Worm (Caenorhabditis elegans): ENCODE data around the gene scpl-4.

scpl-4 gene

ce11 chrV:10578938-10579337 lies 20.0 kb upstream of the scpl-4 start, which contains the start of the genes erh-1 and lpd-9 (continued):
- peak; percentile 80 for TF ChIP-seq mep-1 (tag; optimal IDR thresholded peaks at IDR 0.05)
- TF ChIP-seq nhr-11 (tag; optimal IDR thresholded peaks at IDR 0.05), result peak; percentile 13
- peak; percentile 26 for TF ChIP-seq mxl-3 (GFP tag; optimal IDR thresholded peaks at IDR 0.05)
- no peak for TF ChIP-seq cey-2 (tag; optimal IDR thresholded peaks at IDR 0.05; ENCODE audit: borderline replicate concordance, insufficient read depth)
- peak; percentile 42; the same call in 1 of the 2 replicates for TF ChIP-seq tra-1 (GFP tag; IDR thresholded peaks at IDR 0.05)
- peak; percentile 33 for TF ChIP-seq F49E8.2 (tag; optimal IDR thresholded peaks at IDR 0.05; ENCODE audit: borderline replicate concordance)
- peak; percentile 76 for TF ChIP-seq nhr-102 (tag; optimal IDR thresholded peaks at IDR 0.05)
- TF ChIP-seq daf-16 (GFP tag; optimal IDR thresholded peaks at IDR 0.05), result peak in 1 of 2 experiments; percentile 43
- peak; percentile 58 for TF ChIP-seq daf-16 (tag; optimal IDR thresholded peaks at IDR 0.05)
- TF ChIP-seq lin-38 (GFP tag; IDR thresholded peaks at IDR 0.05), result peak; percentile 84
- peak; percentile 62; the same call in 1 of the 2 replicates for TF ChIP-seq pha-4 (GFP tag; IDR thresholded peaks at IDR 0.05)
- peak; percentile 82 for TF ChIP-seq pha-4 (tag; optimal IDR thresholded peaks at IDR 0.05)
- TF ChIP-seq ztf-11 (tag; optimal IDR thresholded peaks at IDR 0.05), result no peak
- peak; percentile 78 for TF ChIP-seq ceh-20 (GFP tag; IDR thresholded peaks at IDR 0.05)
- peak; percentile 49 for TF ChIP-seq F10B5.3 (tag; optimal IDR thresholded peaks at IDR 0.05)
- TF ChIP-seq dmd-6 (GFP tag; IDR thresholded peaks at IDR 0.05), result peak; percentile 73
- TF ChIP-seq nhr-77 (tag; optimal IDR thresholded peaks at IDR 0.05), result peak; percentile 46
- peak; percentile 62 for TF ChIP-seq hlh-30 (tag; optimal IDR thresholded peaks at IDR 0.05; ENCODE audit: insufficient read depth)
- TF ChIP-seq mdt-29 (GFP tag; IDR thresholded peaks at IDR 0.05), result 0 out of 2 replicates have a peak, but pooled peaks have one; percentile 29
- TF ChIP-seq zfp-2 (tag; optimal IDR thresholded peaks at IDR 0.05), result peak; percentile 20
- TF ChIP-seq unc-130 (GFP tag; optimal IDR thresholded peaks at IDR 0.05), result peak; percentile 19
- peak; percentile 80 for TF ChIP-seq dpl-1 (GFP tag; optimal IDR thresholded peaks at IDR 0.05)
- 0 out of 2 replicates have a peak, but pooled peaks have one; percentile 24 for TF ChIP-seq arid-1 (GFP tag; conservative IDR thresholded peaks at IDR 0.05)
- peak; percentile 77 for TF ChIP-seq rbr-2 (tag; optimal IDR thresholded peaks at IDR 0.05)
- peak; percentile 66 for TF ChIP-seq duxl-1 (tag; optimal IDR thresholded peaks at IDR 0.05; ENCODE audit: poor library complexity)

ce11 chrV:10580638-10581037 lies 18.3 kb upstream of the scpl-4 start:
- TF ChIP-seq nhr-28 (tag; optimal IDR thresholded peaks at IDR 0.05) (peak; percentile 72), T20F7.1 (GFP tag; optimal IDR thresholded peaks at IDR 0.05) (no peak), duxl-1 (tag; optimal IDR thresholded peaks at IDR 0.05; ENCODE audit: poor library complexity) (no peak), pqm-1 (tag; optimal IDR thresholded peaks at IDR 0.05) (peak; percentile 83), hlh-11 (tag; optimal IDR thresholded peaks at IDR 0.05) (peak; percentile 46), lin-13 (GFP tag; optimal IDR thresholded peaks at IDR 0.05) (no peak), ceh-44 (GFP tag; IDR thresholded peaks at IDR 0.05) (no peak), ceh-82 (tag; optimal IDR thresholded peaks at IDR 0.05) (no peak), snpc-1.2 (GFP tag; IDR thresholded peaks at IDR 0.05) (no peak), dpl-1 (GFP tag; optimal IDR thresholded peaks at IDR 0.05) (no peak), dve-1 (tag; optimal IDR thresholded peaks at IDR 0.05; ENCODE audit: insufficient read depth) (peak; percentile 27), php-3 (GFP tag; IDR thresholded peaks at IDR 0.05) (peak; percentile 88), snpc-4 (tag; optimal IDR thresholded peaks at IDR 0.05) (no peak), nhr-77 (tag; optimal IDR thresholded peaks at IDR 0.05) (peak; percentile 29), ctbp-1 (GFP tag; IDR thresholded peaks at IDR 0.05) (no peak), mxl-2 (GFP tag; conservative IDR thresholded peaks at IDR 0.05) (no peak), dmd-6 (GFP tag; IDR thresholded peaks at IDR 0.05) (peak; percentile 58; the same call in 1 of the 2 replicates), zag-1 (tag; optimal IDR thresholded peaks at IDR 0.05) (no peak), nhr-48 (tag; optimal IDR thresholded peaks at IDR 0.05) (no peak), daf-16 (GFP tag; optimal IDR thresholded peaks at IDR 0.05) (no peak), daf-16 (tag; optimal IDR thresholded peaks at IDR 0.05) (peak; percentile 57), mes-2 (tag; optimal IDR thresholded peaks at IDR 0.05; ENCODE audit: poor library complexity, severe bottlenecking) (no peak)
